Fruit fly (Drosophila melanogaster) whole organism, prepupa: ENCODE data around the gene CG3323.

Experiments used
- CG10631 ChIP-seq: fragments of 200-800 bp; sonication (Bioruptor generic); optimal IDR thresholded peaks from 2 replicates; lab custom pipeline; 2016; ENCODE audit warnings: missing biosample characterization, missing genetic modification characterization
- CG10669 ChIP-seq: fragments of 200-800 bp; sonication (Bioruptor generic); optimal IDR thresholded peaks from 3 replicates; lab custom pipeline; 2018; ENCODE audit warnings: missing biosample characterization, mild to moderate bottlenecking, missing genetic modification characterization, moderate library complexity
- CG11294 ChIP-seq: fragments of 200-800 bp; sonication (Bioruptor generic); IDR thresholded peaks from 2 replicates; pipeline ENCODE4 v1.3.6; 2022; ENCODE audit warnings: missing biosample characterization, missing genetic modification characterization
- CG11762 ChIP-seq: fragments of 200-800 bp; sonication (Bioruptor generic); optimal IDR thresholded peaks from 3 replicates; lab custom pipeline; 2016; ENCODE audit warnings: missing biosample characterization, missing genetic modification characterization; ENCODE audit not compliant: insufficient read depth
- CG15336 ChIP-seq: fragments of 200-800 bp; sonication (Bioruptor generic); IDR thresholded peaks from 2 replicates; pipeline ENCODE4 v1.3.6; 2022; ENCODE audit warnings: missing biosample characterization, missing genetic modification characterization
- CG1621 ChIP-seq: fragments of 200-800 bp; sonication (Bioruptor generic); optimal IDR thresholded peaks from 3 replicates; lab custom pipeline; 2018; ENCODE audit warnings: missing biosample characterization, mild to moderate bottlenecking, missing genetic modification characterization
- CG16779 ChIP-seq: fragments of 200-800 bp; sonication (Bioruptor generic); optimal IDR thresholded peaks from 3 replicates; lab custom pipeline; 2017; ENCODE audit warnings: missing biosample characterization, mild to moderate bottlenecking, missing genetic modification characterization
- CG31627 ChIP-seq: fragments of 200-800 bp; sonication (Bioruptor generic); optimal IDR thresholded peaks from 3 replicates; lab custom pipeline; 2016; ENCODE audit warnings: missing biosample characterization, missing genetic modification characterization
- CG32006 ChIP-seq: fragments of 200-800 bp; sonication (Bioruptor generic); optimal IDR thresholded peaks from 3 replicates; lab custom pipeline; 2017; ENCODE audit warnings: missing biosample characterization, mild to moderate bottlenecking, missing genetic modification characterization
- CG34406 ChIP-seq: fragments of 200-800 bp; sonication (Bioruptor generic); optimal IDR thresholded peaks from 3 replicates; lab custom pipeline; 2016; ENCODE audit warnings: missing biosample characterization, missing genetic modification characterization
- CG3919 ChIP-seq: fragments of 200-800 bp; sonication (Bioruptor generic); optimal IDR thresholded peaks from 3 replicates; lab custom pipeline; 2016; ENCODE audit warnings: missing biosample characterization, missing genetic modification characterization
- CG4318 ChIP-seq: fragments of 200-800 bp; sonication (Bioruptor generic); optimal IDR thresholded peaks from 3 replicates; lab custom pipeline; 2017; ENCODE audit warnings: missing biosample characterization, mild to moderate bottlenecking, missing genetic modification characterization
- CG6163 ChIP-seq: fragments of 200-800 bp; sonication (Bioruptor generic); IDR thresholded peaks from 3 replicates; pipeline ENCODE4 v1.3.6; 2022; ENCODE audit warnings: missing biosample characterization, missing genetic modification characterization
- CG6276 ChIP-seq: fragments of 200-800 bp; sonication (Bioruptor generic); optimal IDR thresholded peaks from 2 replicates; lab custom pipeline; 2017; ENCODE audit warnings: missing biosample characterization, mild to moderate bottlenecking, missing genetic modification characterization
- CG6792 ChIP-seq: fragments of 200-800 bp; sonication (Bioruptor generic); optimal IDR thresholded peaks from 3 replicates; lab custom pipeline; 2016; ENCODE audit warnings: missing biosample characterization, missing genetic modification characterization
- CG6808 ChIP-seq: fragments of 200-800 bp; sonication (Bioruptor generic); optimal IDR thresholded peaks from 3 replicates; lab custom pipeline; 2017; ENCODE audit warnings: missing biosample characterization, missing genetic modification characterization, mild to moderate bottlenecking, moderate library complexity, missing genetic modification reagents
- CG7368 ChIP-seq: fragments of 200-800 bp; sonication (Bioruptor generic); optimal IDR thresholded peaks from 3 replicates; lab custom pipeline; 2016; ENCODE audit warnings: missing biosample characterization, missing genetic modification characterization
- CG8119 ChIP-seq: fragments of 200-800 bp; sonication (Bioruptor generic); IDR thresholded peaks from 3 replicates; pipeline ENCODE4 v1.3.6; 2022; ENCODE audit warnings: missing biosample characterization, missing genetic modification characterization
- CG8319 ChIP-seq: fragments of 200-800 bp; sonication (Bioruptor generic); optimal IDR thresholded peaks from 3 replicates; lab custom pipeline; 2016; ENCODE audit warnings: missing biosample characterization, missing genetic modification characterization
- CG8632 ChIP-seq: fragments of 200-800 bp; sonication (Bioruptor generic); optimal IDR thresholded peaks from 3 replicates; lab custom pipeline; 2016; ENCODE audit warnings: missing biosample characterization, missing genetic modification characterization
- Eip75B ChIP-seq: fragments of 200-800 bp; sonication (Bioruptor generic); optimal IDR thresholded peaks from 3 replicates; lab custom pipeline; 2016; ENCODE audit warnings: missing biosample characterization, missing genetic modification characterization
- Eip93F ChIP-seq: fragments of 200-800 bp; sonication (Bioruptor generic); optimal IDR thresholded peaks from 2 replicates; lab custom pipeline; 2016; ENCODE audit warnings: missing biosample characterization, mild to moderate bottlenecking, missing genetic modification characterization
- Ets21C ChIP-seq: fragments of 200-800 bp; sonication (Bioruptor generic); optimal IDR thresholded peaks from 3 replicates; lab custom pipeline; 2016; ENCODE audit warnings: missing biosample characterization, missing genetic modification characterization
- Gug ChIP-seq: fragments of 200-800 bp; sonication (Bioruptor generic); IDR thresholded peaks from 2 replicates; pipeline ENCODE4 v1.3.6; 2022; ENCODE audit warnings: missing biosample characterization, missing genetic modification characterization
- Hr38 ChIP-seq: sonication (Bioruptor generic); optimal IDR thresholded peaks from 2 replicates; lab custom pipeline; 2016; ENCODE audit warnings: missing biosample characterization, missing genetic modification characterization
- Hr39 ChIP-seq: fragments of 200-800 bp; sonication (Bioruptor generic); optimal IDR thresholded peaks from 2 replicates; lab custom pipeline; 2016; ENCODE audit warnings: missing biosample characterization, missing genetic modification characterization
- Lpt ChIP-seq: fragments of 200-800 bp; sonication (Bioruptor generic); optimal IDR thresholded peaks from 3 replicates; lab custom pipeline; 2016; ENCODE audit warnings: missing biosample characterization, missing genetic modification characterization
- Met ChIP-seq: fragments of 200-800 bp; sonication (Bioruptor generic); optimal IDR thresholded peaks from 3 replicates; lab custom pipeline; 2016; ENCODE audit warnings: missing biosample characterization, missing genetic modification characterization
- OdsH ChIP-seq: fragments of 200-800 bp; sonication (Bioruptor generic); optimal IDR thresholded peaks from 3 replicates; lab custom pipeline; 2016; ENCODE audit warnings: missing biosample characterization, missing genetic modification characterization
- Smox ChIP-seq: fragments of 200-800 bp; sonication (Bioruptor generic); optimal IDR thresholded peaks from 3 replicates; lab custom pipeline; 2016; ENCODE audit warnings: missing biosample characterization, missing genetic modification characterization
- Sox15 ChIP-seq: fragments of 200-800 bp; sonication (Bioruptor generic); optimal IDR thresholded peaks from 3 replicates; lab custom pipeline; 2016; ENCODE audit warnings: missing biosample characterization, missing genetic modification characterization
- achi ChIP-seq: fragments of 200-800 bp; sonication (Bioruptor generic); optimal IDR thresholded peaks from 3 replicates; lab custom pipeline; 2016; ENCODE audit warnings: missing biosample characterization, missing genetic modification characterization
- cyc ChIP-seq: fragments of 200-800 bp; sonication (Bioruptor generic); optimal IDR thresholded peaks from 3 replicates; lab custom pipeline; 2016; ENCODE audit warnings: missing biosample characterization, missing genetic modification characterization
- eg ChIP-seq: fragments of 200-800 bp; sonication (Bioruptor generic); IDR thresholded peaks from 3 replicates; pipeline ENCODE4 v1.3.6; 2022; ENCODE audit warnings: missing biosample characterization, missing genetic modification characterization
- esn ChIP-seq: fragments of 200-800 bp; sonication (Bioruptor generic); optimal IDR thresholded peaks from 2 replicates; lab custom pipeline; 2016; ENCODE audit warnings: missing biosample characterization, mild to moderate bottlenecking, missing genetic modification characterization, moderate library complexity
- fd59A ChIP-seq: fragments of 200-800 bp; sonication (Bioruptor generic); optimal IDR thresholded peaks from 2 replicates; lab custom pipeline; 2017; ENCODE audit warnings: missing biosample characterization, mild to moderate bottlenecking, missing genetic modification characterization, missing genetic modification reagents
- fd85E ChIP-seq: fragments of 200-800 bp; sonication (Bioruptor generic); optimal IDR thresholded peaks from 3 replicates; lab custom pipeline; 2016; ENCODE audit warnings: missing biosample characterization, missing genetic modification characterization
- fkh ChIP-seq: fragments of 200-800 bp; sonication (Bioruptor generic); optimal IDR thresholded peaks from 3 replicates; lab custom pipeline; 2017; ENCODE audit warnings: missing biosample characterization, mild to moderate bottlenecking, missing genetic modification characterization, moderate library complexity
- lz ChIP-seq: fragments of 200-800 bp; sonication (Bioruptor generic); optimal IDR thresholded peaks from 3 replicates; lab custom pipeline; 2016; ENCODE audit warnings: missing biosample characterization, missing genetic modification characterization
- net ChIP-seq: fragments of 200-800 bp; sonication (Bioruptor generic); optimal IDR thresholded peaks from 3 replicates; lab custom pipeline; 2016; ENCODE audit warnings: missing biosample characterization, missing genetic modification characterization
- pdm3 ChIP-seq: fragments of 200-800 bp; sonication (Bioruptor generic); optimal IDR thresholded peaks from 3 replicates; lab custom pipeline; 2016; ENCODE audit warnings: missing biosample characterization, missing genetic modification characterization
- salr ChIP-seq, 2 experiments: fragments of 200-800 bp; sonication (Bioruptor generic); optimal IDR thresholded peaks; 3 replicates each; lab custom pipeline; 2016 to 2018; ENCODE audit warnings: missing biosample characterization in 2 of 2, missing genetic modification characterization in 2 of 2, mild to moderate bottlenecking in 1 of 2
- spab ChIP-seq: fragments of 200-800 bp; sonication (Bioruptor generic); optimal IDR thresholded peaks from 2 replicates; lab custom pipeline; 2017; ENCODE audit warnings: missing biosample characterization, mild to moderate bottlenecking, missing genetic modification characterization, missing genetic modification reagents
- ss ChIP-seq, 2 experiments: fragments of 200-800 bp; sonication (Bioruptor generic); optimal IDR thresholded peaks; 2 replicates in 1 of 2; 3 replicates in 1 of 2; lab custom pipeline; 2017 to 2018; ENCODE audit warnings: mild to moderate bottlenecking in 2 of 2, missing biosample characterization in 2 of 2, missing genetic modification characterization in 2 of 2, moderate library complexity in 1 of 2
- svp ChIP-seq: fragments of 200-800 bp; sonication (Bioruptor generic); peaks from one replicate; lab custom pipeline; 2016; ENCODE audit warnings: missing biosample characterization, missing genetic modification characterization
- topi ChIP-seq: fragments of 200-800 bp; sonication (Bioruptor generic); optimal IDR thresholded peaks from 3 replicates; lab custom pipeline; 2016; ENCODE audit warnings: missing biosample characterization, missing genetic modification characterization
- vri ChIP-seq: fragments of 200-800 bp; sonication (Bioruptor generic); optimal IDR thresholded peaks from 3 replicates; lab custom pipeline; 2016; ENCODE audit warnings: missing biosample characterization, mild to moderate bottlenecking, missing genetic modification characterization

CG3323 gene

dm6 chrX:5311838-5312339 lies 6.4 kb upstream of the CG3323 start, which contains the start of the genes TrxT and dhd (continued):
- no peak for TF ChIP-seq CG6808 (GFP tag; lab: Kevin White, UChicago)
- no peak for TF ChIP-seq net (GFP tag; lab: Kevin White, UChicago)
- no peak for TF ChIP-seq CG7368 (GFP tag; lab: Kevin White, UChicago)
- TF ChIP-seq svp = no peak
- TF ChIP-seq CG1621 (tag; lab: Kevin White, UChicago) = peak; percentile 50
- TF ChIP-seq esn (GFP tag; lab: Kevin White, UChicago) = peak; percentile 29
- peak; percentile 59 for TF ChIP-seq CG3919 (GFP tag; lab: Kevin White, UChicago)
- no peak for TF ChIP-seq CG32006 (GFP tag; lab: Kevin White, UChicago)
- TF ChIP-seq lz (GFP tag; lab: Kevin White, UChicago) = no peak
- no peak for TF ChIP-seq CG4318 (GFP tag; lab: Kevin White, UChicago)
- no peak for TF ChIP-seq ss (GFP tag; optimal IDR thresholded peaks at IDR 0.05; lab: Kevin White, UChicago)
- no peak for TF ChIP-seq Met (GFP tag; lab: Kevin White, UChicago)
- no peak for TF ChIP-seq CG8319 (GFP tag; lab: Kevin White, UChicago)
- no peak for TF ChIP-seq CG11762 (GFP tag; lab: Kevin White, UChicago)
- no peak for TF ChIP-seq Hr39 (GFP tag; lab: Kevin White, UChicago)
- TF ChIP-seq topi (GFP tag; lab: Kevin White, UChicago) = no peak
- no peak for TF ChIP-seq CG31627 (GFP tag; lab: Kevin White, UChicago)
- TF ChIP-seq CG6792 (GFP tag; lab: Kevin White, UChicago) = peak; percentile 10
- no peak for TF ChIP-seq achi (GFP tag; lab: Kevin White, UChicago)
- no peak for TF ChIP-seq pdm3
- no peak for TF ChIP-seq spab (GFP tag; lab: Kevin White, UChicago)
- no peak for TF ChIP-seq CG10631
- peak; percentile 22; the same call in 1 of the 2 replicates for TF ChIP-seq CG11294 (GFP tag; lab: Robert Waterston, UW)
- no peak for TF ChIP-seq CG16779 (tag; lab: Kevin White, UChicago)
- TF ChIP-seq CG34406 (GFP tag; lab: Kevin White, UChicago) = no peak

DNA sequence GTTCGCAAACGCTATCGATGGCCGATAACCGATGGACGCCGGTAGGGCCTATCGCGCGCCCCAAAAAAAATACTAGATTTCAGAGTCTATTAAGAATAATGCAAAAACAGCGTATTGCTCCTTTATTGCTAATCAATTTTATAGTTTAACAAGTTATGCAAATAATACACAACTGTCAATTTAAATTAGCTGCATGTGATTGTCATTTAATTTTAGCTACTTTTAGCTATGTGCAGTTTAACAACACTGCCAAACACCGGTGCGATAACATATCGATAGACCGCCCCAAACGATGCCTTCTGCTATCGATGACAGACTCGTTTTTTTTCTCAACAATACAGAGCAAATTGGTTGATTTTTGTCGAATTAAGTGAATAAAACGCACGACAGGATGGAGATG lies 3.5 kb upstream of the CG3323 start, which contains the start of the genes Cdk7 and snf:
TSS of gene Cdk7 (minus strand) at position 21 of the 400 bp plus-strand sequence.
TSS of gene snf (plus strand) at position 280 of the 400 bp plus-strand sequence.
- TF ChIP-seq OdsH (GFP tag; lab: Kevin White, UChicago) = no peak
- peak; percentile 25 for TF ChIP-seq CG3919 (GFP tag; lab: Kevin White, UChicago)
- no peak for TF ChIP-seq CG1621 (tag; lab: Kevin White, UChicago)
- TF ChIP-seq Hr39 (GFP tag; lab: Kevin White, UChicago) = no peak
- TF ChIP-seq ss (GFP tag; optimal IDR thresholded peaks at IDR 0.05; lab: Kevin White, UChicago) = no peak
- TF ChIP-seq cyc = peak; percentile 27
- TF ChIP-seq fd59A = no peak
- no peak for TF ChIP-seq eg (GFP tag; lab: Robert Waterston, UW)
- no peak for TF ChIP-seq topi (GFP tag; lab: Kevin White, UChicago)
- TF ChIP-seq CG8119 (GFP tag; lab: Robert Waterston, UW) = no peak
- no peak for TF ChIP-seq CG8632 (GFP tag; lab: Kevin White, UChicago)
- TF ChIP-seq Sox15 (GFP tag; lab: Kevin White, UChicago) = no peak
- peak; percentile 13 for TF ChIP-seq achi (GFP tag; lab: Kevin White, UChicago)
- no peak for TF ChIP-seq pdm3
- no peak for TF ChIP-seq Eip93F (GFP tag; lab: Kevin White, UChicago)
- no peak for TF ChIP-seq salr (GFP tag; optimal IDR thresholded peaks at IDR 0.05; lab: Kevin White, UChicago)
- TF ChIP-seq lz (GFP tag; lab: Kevin White, UChicago) = peak; percentile 42
- no peak for TF ChIP-seq CG10669 (GFP tag; lab: Kevin White, UChicago)
- no peak for TF ChIP-seq Eip75B
- TF ChIP-seq Ets21C (GFP tag; lab: Kevin White, UChicago) = no peak
- no peak for TF ChIP-seq Smox
- TF ChIP-seq Gug (GFP tag; lab: Robert Waterston, UW) = no peak
- TF ChIP-seq CG6792 (GFP tag; lab: Kevin White, UChicago) = peak; percentile 0
- TF ChIP-seq CG8319 (GFP tag; lab: Kevin White, UChicago) = no peak
- no peak for TF ChIP-seq CG11762 (GFP tag; lab: Kevin White, UChicago)
- TF ChIP-seq CG15336 = no peak
- TF ChIP-seq vri = no peak
- TF ChIP-seq net (GFP tag; lab: Kevin White, UChicago) = no peak
- TF ChIP-seq fkh = no peak
- no peak for TF ChIP-seq CG6163 (GFP tag; lab: Robert Waterston, UW)
- no peak for TF ChIP-seq Hr38 (GFP tag; lab: Kevin White, UChicago)
- no peak for TF ChIP-seq CG34406 (GFP tag; lab: Kevin White, UChicago)
- no peak for TF ChIP-seq CG7368 (GFP tag; lab: Kevin White, UChicago)
- no peak for TF ChIP-seq Lpt (GFP tag; lab: Kevin White, UChicago)
- no peak for TF ChIP-seq CG6276 (GFP tag; lab: Kevin White, UChicago)
- TF ChIP-seq fd85E (GFP tag; lab: Kevin White, UChicago) = no peak
- peak; percentile 42 for TF ChIP-seq esn (GFP tag; lab: Kevin White, UChicago)
- TF ChIP-seq CG32006 (GFP tag; lab: Kevin White, UChicago) = no peak
